Fruit fly (Drosophila melanogaster) whole organism, pupa: ENCODE data around the gene Burs.
"Not testable (repeated sequence)": the region's sequence is repeated elsewhere in the genome, so short reads cannot be mapped to it uniquely, and the experiment has no call there.

Experiments used
- CG10348 ChIP-seq: fragments of 200-800 bp; sonication (Bioruptor generic); IDR thresholded peaks from 2 replicates; pipeline ENCODE4 v1.3.6; 2022; ENCODE audit warnings: missing biosample characterization, missing genetic modification characterization
- CG12605 ChIP-seq: fragments of 200-800 bp; sonication (Bioruptor generic); IDR thresholded peaks from 2 replicates; pipeline ENCODE4 v1.3.6; 2022; ENCODE audit warnings: missing biosample characterization, missing genetic modification characterization
- CG13204 ChIP-seq: fragments of 200-800 bp; sonication (Bioruptor generic); optimal IDR thresholded peaks from 2 replicates; lab custom pipeline; 2018; ENCODE audit warnings: missing biosample characterization, mild to moderate bottlenecking, missing genetic modification characterization, moderate library complexity
- CG14655 ChIP-seq: fragments of 200-800 bp; sonication (Bioruptor generic); optimal IDR thresholded peaks from 3 replicates; lab custom pipeline; 2017; ENCODE audit warnings: mild to moderate bottlenecking, missing biosample characterization, missing genetic modification reagents, missing genetic modification characterization
- CG15710 ChIP-seq: fragments of 200-800 bp; sonication (Bioruptor generic); optimal IDR thresholded peaks from 2 replicates; lab custom pipeline; 2018; ENCODE audit warnings: missing biosample characterization, mild to moderate bottlenecking, missing genetic modification characterization, moderate library complexity
- CG17806 ChIP-seq: fragments of 200-800 bp; sonication (Bioruptor generic); optimal IDR thresholded peaks from 2 replicates; lab custom pipeline; 2018; ENCODE audit warnings: missing biosample characterization, mild to moderate bottlenecking, missing genetic modification characterization, moderate library complexity
- CG32121 ChIP-seq: fragments of 200-800 bp; sonication (Bioruptor generic); IDR thresholded peaks from 2 replicates; pipeline ENCODE4 v1.3.6; 2022; ENCODE audit warnings: missing biosample characterization, missing genetic modification characterization
- CG34367 ChIP-seq: fragments of 200-800 bp; sonication (Bioruptor generic); optimal IDR thresholded peaks from 2 replicates; lab custom pipeline; 2018; ENCODE audit warnings: missing biosample characterization, mild to moderate bottlenecking, missing genetic modification characterization
- CG4496 ChIP-seq: fragments of 200-800 bp; sonication (Bioruptor generic); IDR thresholded peaks from 3 replicates; pipeline ENCODE4 v1.3.6; 2022; ENCODE audit warnings: missing biosample characterization, missing genetic modification characterization
- CG8159 ChIP-seq: fragments of 200-800 bp; sonication (Bioruptor generic); optimal IDR thresholded peaks from 3 replicates; lab custom pipeline; 2018; ENCODE audit warnings: missing biosample characterization, mild to moderate bottlenecking, missing genetic modification characterization, moderate library complexity
- CG8301 ChIP-seq: fragments of 200-800 bp; sonication (Bioruptor generic); optimal IDR thresholded peaks from 2 replicates; lab custom pipeline; 2018; ENCODE audit warnings: missing biosample characterization, mild to moderate bottlenecking, missing genetic modification characterization
- CG9948 ChIP-seq: fragments of 200-800 bp; sonication (Bioruptor generic); optimal IDR thresholded peaks from 2 replicates; lab custom pipeline; 2018; ENCODE audit warnings: missing biosample characterization, mild to moderate bottlenecking, missing genetic modification characterization, moderate library complexity
- D1 ChIP-seq: fragments of 200-800 bp; sonication (Bioruptor generic); optimal IDR thresholded peaks from 2 replicates; lab custom pipeline; 2018; ENCODE audit warnings: missing biosample characterization, mild to moderate bottlenecking, missing genetic modification characterization, moderate library complexity
- EcR ChIP-seq: fragments of 200-800 bp; sonication (Bioruptor generic); optimal IDR thresholded peaks from 3 replicates; lab custom pipeline; 2019; ENCODE audit warnings: missing biosample characterization, missing genetic modification characterization, mild to moderate bottlenecking, moderate library complexity, missing genetic modification reagents
- Ets98B ChIP-seq: fragments of 200-800 bp; sonication (Bioruptor generic); IDR thresholded peaks from 2 replicates; pipeline ENCODE4 v1.3.6; 2022; ENCODE audit warnings: missing biosample characterization, missing genetic modification characterization
- Pif1A ChIP-seq: fragments of 200-800 bp; sonication (Bioruptor generic); optimal IDR thresholded peaks from 3 replicates; lab custom pipeline; 2016; ENCODE audit warnings: missing biosample characterization, missing genetic modification characterization
- Pif1B ChIP-seq: fragments of 200-800 bp; sonication (Bioruptor generic); optimal IDR thresholded peaks from 3 replicates; lab custom pipeline; 2016; ENCODE audit warnings: missing biosample characterization, missing genetic modification characterization
- Snoo ChIP-seq: fragments of 200-800 bp; sonication (Bioruptor generic); optimal IDR thresholded peaks from 3 replicates; lab custom pipeline; 2017; ENCODE audit warnings: missing biosample characterization, mild to moderate bottlenecking, missing genetic modification characterization, inconsistent platforms
- fd96Ca ChIP-seq: fragments of 200-800 bp; sonication (Bioruptor generic); IDR thresholded peaks from 3 replicates; pipeline ENCODE4 v1.3.6; 2022; ENCODE audit warnings: missing biosample characterization, missing genetic modification characterization
- gl ChIP-seq: fragments of 200-800 bp; sonication (Bioruptor generic); optimal IDR thresholded peaks from 2 replicates; lab custom pipeline; 2018; ENCODE audit warnings: missing biosample characterization, mild to moderate bottlenecking, missing genetic modification characterization
- rn ChIP-seq: fragments of 200-800 bp; sonication (Bioruptor generic); IDR thresholded peaks from 2 replicates; pipeline ENCODE4 v1.3.6; 2022; ENCODE audit warnings: missing biosample characterization, missing genetic modification characterization

Gene Burs

DNA sequence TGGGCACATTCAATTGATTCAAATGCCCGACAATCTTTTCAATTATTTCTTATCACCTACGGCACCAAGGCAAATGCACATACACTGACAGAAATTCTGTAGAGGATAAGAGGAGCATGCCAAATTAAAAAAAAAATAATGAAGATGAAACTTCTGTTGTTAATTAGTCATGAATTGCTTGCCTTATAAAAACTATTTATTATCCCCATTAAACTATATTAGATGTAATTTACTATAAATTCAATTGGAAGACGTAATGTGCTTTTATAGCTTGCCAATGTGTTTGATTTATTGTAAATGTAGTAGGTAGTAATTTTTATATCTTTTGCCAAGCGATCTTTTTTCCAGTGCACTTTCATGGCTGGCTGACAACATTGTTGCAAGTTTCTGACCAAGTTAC, 37.6 kb upstream of the Burs start:
- TF ChIP-seq D1 (tag; lab: Kevin White, UChicago), result no peak
- peak; percentile 56; the same call in 1 of the 2 replicates for TF ChIP-seq Ets98B
- TF ChIP-seq CG32121 (GFP tag; lab: Robert Waterston, UW), result peak; percentile 59; the same call in 1 of the 2 replicates
- 0 out of 3 replicates have a peak, but pooled peaks have one; percentile 33 for TF ChIP-seq CG4496 (GFP tag; lab: Robert Waterston, UW)
- peak; percentile 29 for TF ChIP-seq CG14655 (GFP tag; lab: Kevin White, UChicago)
- TF ChIP-seq CG9948 (tag; lab: Kevin White, UChicago), result no peak
- no peak for TF ChIP-seq CG8159 (tag; lab: Kevin White, UChicago)

DNA sequence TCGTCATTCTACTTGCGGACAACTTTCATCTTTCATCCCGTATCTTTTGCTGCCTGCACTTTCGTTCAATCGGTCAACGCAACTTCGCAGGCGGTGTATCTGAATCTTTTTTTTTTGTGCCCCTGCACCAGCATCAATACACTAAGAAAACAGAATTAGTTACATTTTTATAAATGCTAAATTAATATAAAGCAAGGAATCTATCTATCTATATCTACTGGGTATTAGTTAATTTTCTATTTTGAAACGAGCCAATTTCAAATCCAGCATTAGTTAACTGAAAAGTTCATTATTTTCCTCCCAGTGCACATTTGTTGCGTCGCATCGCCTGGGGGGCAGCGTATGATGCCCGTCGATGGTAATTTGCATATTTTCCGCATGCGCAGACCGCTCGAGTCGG, 36.4 kb upstream of the Burs start:
- TF ChIP-seq Ets98B, result peak; percentile 85
- peak; percentile 72 for TF ChIP-seq rn
- peak; percentile 41 for TF ChIP-seq CG8159 (tag; lab: Kevin White, UChicago)
- TF ChIP-seq fd96Ca (GFP tag; lab: Robert Waterston, UW), result peak; percentile 74
- TF ChIP-seq CG15710 (tag; lab: Kevin White, UChicago), result peak; percentile 28
- peak; percentile 18 for TF ChIP-seq Snoo (tag; lab: Kevin White, UChicago)
- TF ChIP-seq CG4496 (GFP tag; lab: Robert Waterston, UW), result peak; percentile 78
- peak; percentile 70 for TF ChIP-seq CG14655 (GFP tag; lab: Kevin White, UChicago)
- TF ChIP-seq EcR (GFP tag; lab: Kevin White, UChicago), result no peak
- peak; percentile 18 for TF ChIP-seq Pif1A (GFP tag; lab: Kevin White, UChicago)
- peak; percentile 90 for TF ChIP-seq CG32121 (GFP tag; lab: Robert Waterston, UW)
- no peak for TF ChIP-seq D1 (tag; lab: Kevin White, UChicago)
- TF ChIP-seq gl (tag; lab: Kevin White, UChicago), result no peak
- TF ChIP-seq CG9948 (tag; lab: Kevin White, UChicago), result peak; percentile 50
- no peak for TF ChIP-seq CG13204 (GFP tag; lab: Kevin White, UChicago)
- TF ChIP-seq CG12605 (GFP tag; lab: Robert Waterston, UW), result peak; percentile 76
- TF ChIP-seq Pif1B, result peak; percentile 49
- TF ChIP-seq CG10348 (GFP tag; lab: Robert Waterston, UW), result peak; percentile 51
- TF ChIP-seq CG8301 (tag; lab: Kevin White, UChicago), result peak; percentile 64
- TF ChIP-seq CG17806 (tag; lab: Kevin White, UChicago), result peak; percentile 43
- TF ChIP-seq CG34367 (tag; lab: Kevin White, UChicago), result peak; percentile 36
- TF ChIP-seq, all 21 proteins: peak for 17

DNA sequence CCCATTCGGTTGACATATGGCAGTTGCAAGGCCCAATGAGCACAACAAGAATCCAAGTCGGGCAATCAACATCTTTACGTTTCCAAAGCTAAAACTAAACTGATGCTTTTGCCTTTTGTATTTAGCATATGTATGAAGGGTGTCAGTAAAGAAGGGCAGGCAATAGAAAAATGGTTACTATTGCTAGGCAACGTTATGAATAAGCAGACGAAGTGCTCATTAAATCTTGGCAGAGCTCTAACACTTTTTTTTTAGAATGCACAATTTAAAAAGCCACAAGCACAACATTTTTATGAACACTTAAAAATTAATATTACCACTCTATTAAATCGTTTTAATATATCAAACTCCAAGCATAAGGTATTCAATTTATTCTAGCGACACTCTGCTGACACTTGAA, 33.1 kb upstream of the Burs start, which contains the start of gene Sfp93F:
TSS of gene Sfp93F (minus strand) at position 101 of the 400 bp plus-strand sequence.
- TF ChIP-seq gl (tag; lab: Kevin White, UChicago); CG12605 (GFP tag; lab: Robert Waterston, UW); CG34367 (tag; lab: Kevin White, UChicago): not testable (repeated sequence)

DNA sequence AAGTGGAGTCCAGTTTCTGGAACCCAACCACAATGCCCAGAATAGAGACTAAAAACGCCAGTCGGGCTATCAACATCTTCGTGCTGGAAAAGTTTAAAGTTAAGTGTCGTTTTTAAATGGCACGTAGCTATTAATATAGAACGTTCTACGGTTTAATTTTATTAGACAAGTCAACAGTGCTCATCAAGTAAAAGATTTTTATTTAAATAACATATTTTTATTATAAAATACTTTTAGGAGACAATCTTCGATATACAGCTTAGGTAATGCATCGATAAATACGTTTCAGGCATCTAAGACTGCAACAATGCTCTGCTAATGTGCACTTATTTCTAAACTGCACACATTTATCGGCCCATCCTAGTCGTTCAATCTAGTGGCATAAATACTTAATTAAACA, 32.6 kb upstream of the Burs start, which contains the start of gene CG42869:
TSS of gene CG42869 (minus strand) at position 101 of the 400 bp plus-strand sequence.
- no peak for TF ChIP-seq CG14655 (GFP tag; lab: Kevin White, UChicago)
- no peak for TF ChIP-seq CG9948 (tag; lab: Kevin White, UChicago)
- TF ChIP-seq Ets98B, result no peak

DNA sequence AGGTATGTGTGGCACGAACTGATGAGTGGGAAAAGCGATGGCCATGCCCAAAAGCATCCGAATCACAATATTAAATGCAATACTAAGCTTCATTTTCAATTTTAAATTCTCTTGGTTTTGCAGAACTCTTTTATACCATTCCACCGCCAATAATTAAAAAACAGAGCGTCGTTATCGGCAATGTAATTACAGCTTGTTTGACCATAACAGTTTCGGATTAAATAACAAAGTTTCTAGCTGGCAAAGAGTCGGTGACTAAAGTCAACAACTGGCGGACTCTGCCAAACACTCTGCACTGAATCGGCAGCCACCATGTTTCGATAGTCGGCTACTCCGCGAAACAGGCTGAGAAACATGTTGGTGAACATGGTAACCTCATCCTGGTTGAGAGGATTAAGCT, 32.1 kb upstream of the Burs start, which contains the start of gene CG42870:
TSS of gene CG42870 (minus strand) at position 101 of the 400 bp plus-strand sequence.
- TF ChIP-seq CG13204 (GFP tag; lab: Kevin White, UChicago) (no peak), CG17806 (tag; lab: Kevin White, UChicago) (no peak), CG12605 (GFP tag; lab: Robert Waterston, UW) (no peak), EcR (GFP tag; lab: Kevin White, UChicago) (no peak), Snoo (tag; lab: Kevin White, UChicago) (no peak), CG4496 (GFP tag; lab: Robert Waterston, UW) (no peak), CG34367 (tag; lab: Kevin White, UChicago) (no peak), CG14655 (GFP tag; lab: Kevin White, UChicago) (no peak), CG9948 (tag; lab: Kevin White, UChicago) (no peak), D1 (tag; lab: Kevin White, UChicago) (no peak), gl (tag; lab: Kevin White, UChicago) (no peak), Pif1A (GFP tag; lab: Kevin White, UChicago) (no peak), rn (no peak), CG15710 (tag; lab: Kevin White, UChicago) (no peak), CG8301 (tag; lab: Kevin White, UChicago) (no peak), fd96Ca (GFP tag; lab: Robert Waterston, UW) (no peak), CG10348 (GFP tag; lab: Robert Waterston, UW) (no peak), CG8159 (tag; lab: Kevin White, UChicago) (no peak), Pif1B (no peak), Ets98B (no peak)

DNA sequence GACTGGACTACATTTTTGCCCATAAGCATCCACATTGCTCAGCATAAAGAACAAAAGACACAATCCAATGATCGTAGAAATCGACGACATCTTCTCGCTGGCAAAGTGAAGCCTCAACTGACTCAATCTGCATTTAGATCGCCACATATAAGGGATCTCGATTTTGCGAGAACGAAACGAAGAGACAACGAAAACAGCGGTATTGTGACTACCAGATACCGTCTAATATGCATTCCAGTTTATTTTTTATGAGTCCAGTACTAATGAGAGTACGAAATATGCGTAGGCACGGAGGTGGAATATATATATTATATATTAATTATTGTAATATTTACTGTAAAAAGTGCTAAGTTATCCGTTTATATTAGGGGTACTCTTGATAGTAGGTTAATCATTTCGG, 30.3 kb upstream of the Burs start, which contains the start of gene CG34034:
TSS of gene CG34034 (minus strand) at position 101 of the 400 bp plus-strand sequence.
- TF ChIP-seq CG14655 (GFP tag; lab: Kevin White, UChicago), result no peak
- no peak for TF ChIP-seq Snoo (tag; lab: Kevin White, UChicago)
- no peak for TF ChIP-seq Ets98B
- TF ChIP-seq Pif1B, result no peak
- TF ChIP-seq CG8301 (tag; lab: Kevin White, UChicago), result no peak
- no peak for TF ChIP-seq rn
- TF ChIP-seq CG13204 (GFP tag; lab: Kevin White, UChicago), result no peak
- no peak for TF ChIP-seq CG8159 (tag; lab: Kevin White, UChicago)
- TF ChIP-seq CG10348 (GFP tag; lab: Robert Waterston, UW), result no peak
- no peak for TF ChIP-seq CG4496 (GFP tag; lab: Robert Waterston, UW)
- no peak for TF ChIP-seq CG9948 (tag; lab: Kevin White, UChicago)
- no peak for TF ChIP-seq CG17806 (tag; lab: Kevin White, UChicago)
- no peak for TF ChIP-seq fd96Ca (GFP tag; lab: Robert Waterston, UW)
- no peak for TF ChIP-seq CG12605 (GFP tag; lab: Robert Waterston, UW)
- TF ChIP-seq CG32121 (GFP tag; lab: Robert Waterston, UW), result no peak
- no peak for TF ChIP-seq CG15710 (tag; lab: Kevin White, UChicago)
- no peak for TF ChIP-seq D1 (tag; lab: Kevin White, UChicago)
- no peak for TF ChIP-seq Pif1A (GFP tag; lab: Kevin White, UChicago)
- TF ChIP-seq, all 21 proteins: peak for 0
